Fruit fly (Drosophila melanogaster) whole organism, embryonic: ENCODE measurements around the gene yellow-g2.

Experiments used
- Aef1 ChIP-seq: fragments of 200-800 bp; sonication (Bioruptor generic); IDR thresholded peaks from 3 replicates; pipeline ENCODE4 v1.3.6; 2022; ENCODE audit warnings: missing biosample characterization, missing genetic modification characterization
- Asciz ChIP-seq: fragments of 200-800 bp; sonication (Bioruptor generic); optimal IDR thresholded peaks from 2 replicates; lab custom pipeline; 2017; ENCODE audit warnings: missing biosample characterization, mild to moderate bottlenecking, missing genetic modification characterization, missing genetic modification reagents
- Atf6 ChIP-seq: fragments of 200-800 bp; sonication (Bioruptor generic); IDR thresholded peaks from 2 replicates; pipeline ENCODE4 v1.3.6; 2022; ENCODE audit warnings: missing biosample characterization, missing genetic modification characterization
- Bdp1 ChIP-seq: fragments of 200-800 bp; sonication (Bioruptor generic); optimal IDR thresholded peaks from 3 replicates; lab custom pipeline; 2016; ENCODE audit warnings: missing biosample characterization, missing genetic modification characterization
- Blimp-1 ChIP-seq: fragments of 200-800 bp; sonication (Bioruptor generic); optimal IDR thresholded peaks from 3 replicates; lab custom pipeline; 2018; ENCODE audit warnings: missing biosample characterization, missing genetic modification characterization, mild to moderate bottlenecking, moderate library complexity, missing genetic modification reagents
- BtbVII ChIP-seq: fragments of 200-800 bp; sonication (Bioruptor generic); optimal IDR thresholded peaks from 3 replicates; lab custom pipeline; 2017; ENCODE audit warnings: missing biosample characterization, mild to moderate bottlenecking, missing genetic modification characterization
- CG11085 ChIP-seq: fragments of 200-800 bp; sonication (Bioruptor generic); IDR thresholded peaks from 2 replicates; pipeline ENCODE4 v1.3.6; 2022; ENCODE audit warnings: missing biosample characterization, missing genetic modification characterization
- CG11504 ChIP-seq: fragments of 200-800 bp; sonication (Bioruptor generic); optimal IDR thresholded peaks from 3 replicates; lab custom pipeline; 2019; ENCODE audit warnings: missing biosample characterization, mild to moderate bottlenecking, missing genetic modification characterization, moderate library complexity
- CG12155 ChIP-seq: fragments of 200-800 bp; sonication (Bioruptor generic); optimal IDR thresholded peaks from 3 replicates; lab custom pipeline; 2016; ENCODE audit warnings: missing biosample characterization, missing genetic modification characterization
- CG12219 ChIP-seq: fragments of 200-800 bp; sonication (Bioruptor generic); optimal IDR thresholded peaks from 3 replicates; lab custom pipeline; 2018; ENCODE audit warnings: missing biosample characterization, mild to moderate bottlenecking, missing genetic modification characterization
- CG12236 ChIP-seq: fragments of 200-800 bp; sonication (Bioruptor generic); optimal IDR thresholded peaks from 2 replicates; lab custom pipeline; 2016; ENCODE audit warnings: missing biosample characterization, missing genetic modification characterization
- CG12391 ChIP-seq: fragments of 200-800 bp; sonication (Bioruptor generic); optimal IDR thresholded peaks from 3 replicates; lab custom pipeline; 2018; ENCODE audit warnings: missing biosample characterization, mild to moderate bottlenecking, missing genetic modification characterization, moderate library complexity
- CG13424 ChIP-seq: fragments of 200-800 bp; sonication (Bioruptor generic); optimal IDR thresholded peaks from 2 replicates; lab custom pipeline; 2019; ENCODE audit warnings: missing biosample characterization, mild to moderate bottlenecking, missing genetic modification characterization, moderate library complexity
- CG15514 ChIP-seq: fragments of 200-800 bp; sonication (Bioruptor generic); optimal IDR thresholded peaks from 3 replicates; lab custom pipeline; 2017; ENCODE audit warnings: missing biosample characterization, missing genetic modification characterization, mild to moderate bottlenecking, moderate library complexity, missing genetic modification reagents
- CG16813 ChIP-seq: fragments of 200-800 bp; sonication (Bioruptor generic); IDR thresholded peaks from 3 replicates; pipeline ENCODE4 v1.3.6; 2022; ENCODE audit warnings: missing biosample characterization, missing genetic modification characterization; ENCODE audit not compliant: partially characterized antibody
- CG17568 ChIP-seq: fragments of 200-800 bp; sonication (Bioruptor generic); optimal IDR thresholded peaks from 2 replicates; lab custom pipeline; 2018; ENCODE audit warnings: missing biosample characterization, mild to moderate bottlenecking, missing genetic modification characterization, moderate library complexity
- CG17829 ChIP-seq: fragments of 200-800 bp; optimal IDR thresholded peaks from 2 replicates; lab custom pipeline; 2019; ENCODE audit warnings: missing biosample characterization, mild to moderate bottlenecking, missing genetic modification characterization, moderate library complexity
- CG1832 ChIP-seq: fragments of 200-800 bp; sonication (Bioruptor generic); optimal IDR thresholded peaks from 2 replicates; lab custom pipeline; 2017; ENCODE audit warnings: missing biosample characterization, mild to moderate bottlenecking, missing genetic modification characterization, inconsistent platforms
- CG2120 ChIP-seq: fragments of 200-800 bp; sonication (Bioruptor generic); optimal IDR thresholded peaks from 3 replicates; lab custom pipeline; 2016; ENCODE audit warnings: missing biosample characterization, missing genetic modification characterization
- CG2875 ChIP-seq: fragments of 200-800 bp; sonication (Bioruptor generic); optimal IDR thresholded peaks from 2 replicates; lab custom pipeline; 2017; ENCODE audit warnings: missing biosample characterization, mild to moderate bottlenecking, missing genetic modification characterization, missing genetic modification reagents
- CG31388 ChIP-seq: fragments of 200-800 bp; sonication (Bioruptor generic); optimal IDR thresholded peaks from 2 replicates; lab custom pipeline; 2016; ENCODE audit warnings: missing biosample characterization, missing genetic modification characterization
- CG32772 ChIP-seq: fragments of 200-800 bp; sonication (Bioruptor generic); IDR thresholded peaks from 2 replicates; pipeline ENCODE4 v1.3.6; 2022; ENCODE audit warnings: missing biosample characterization, missing genetic modification characterization
- CG3281 ChIP-seq: fragments of 200-800 bp; sonication (Bioruptor generic); optimal IDR thresholded peaks from 3 replicates; lab custom pipeline; 2017; ENCODE audit warnings: missing biosample characterization, mild to moderate bottlenecking, missing genetic modification characterization
- CG3726 ChIP-seq: fragments of 200-800 bp; sonication (Bioruptor generic); IDR thresholded peaks from 3 replicates; pipeline ENCODE4, ENCODE4 v1.3.6; 2022; ENCODE audit warnings: missing biosample characterization, missing genetic modification characterization
- CG6272 ChIP-seq: fragments of 200-800 bp; sonication (Bioruptor generic); IDR thresholded peaks from 2 replicates; pipeline ENCODE4 v1.3.6; 2022; ENCODE audit warnings: missing biosample characterization, missing genetic modification characterization
- CG8924 ChIP-seq: fragments of 200-800 bp; optimal IDR thresholded peaks from 3 replicates; lab custom pipeline; 2019; ENCODE audit warnings: missing biosample characterization, mild to moderate bottlenecking, missing genetic modification characterization, moderate library complexity
- CG9437 ChIP-seq: fragments of 200-800 bp; sonication (Bioruptor generic); optimal IDR thresholded peaks from 2 replicates; lab custom pipeline; 2018; ENCODE audit warnings: missing biosample characterization, mild to moderate bottlenecking, missing genetic modification characterization
- CG9609 ChIP-seq: fragments of 200-800 bp; sonication (Bioruptor generic); optimal IDR thresholded peaks from 3 replicates; lab custom pipeline; 2016; ENCODE audit warnings: missing biosample characterization, missing genetic modification characterization
- D19A ChIP-seq: fragments of 200-800 bp; optimal IDR thresholded peaks from 3 replicates; lab custom pipeline; 2019; ENCODE audit warnings: missing biosample characterization, mild to moderate bottlenecking, missing genetic modification characterization, moderate library complexity
- Dll ChIP-seq: fragments of 200-800 bp; sonication (Bioruptor generic); IDR thresholded peaks from 4 replicates; pipeline ENCODE4 v1.3.6; 2022; ENCODE audit warnings: missing biosample characterization, missing genetic modification characterization; ENCODE audit not compliant: partially characterized antibody
- Fer3 ChIP-seq: fragments of 200-800 bp; sonication (Bioruptor generic); optimal IDR thresholded peaks from 2 replicates; lab custom pipeline; 2018; ENCODE audit warnings: missing biosample characterization, mild to moderate bottlenecking, missing genetic modification characterization, moderate library complexity
- Hmr ChIP-seq: fragments of 200-800 bp; sonication (Bioruptor generic); optimal IDR thresholded peaks from 3 replicates; lab custom pipeline; 2017; ENCODE audit warnings: mild to moderate bottlenecking, missing biosample characterization, missing genetic modification reagents, missing genetic modification characterization
- Hmx ChIP-seq: fragments of 200-800 bp; sonication (Bioruptor generic); optimal IDR thresholded peaks from 2 replicates; lab custom pipeline; 2016; ENCODE audit warnings: missing biosample characterization, missing genetic modification characterization
- Lpt ChIP-seq: fragments of >200 bp; optimal IDR thresholded peaks from 2 replicates; lab custom pipeline; 2018; ENCODE audit warnings: missing biosample characterization, missing genetic modification characterization
- NK7.1 ChIP-seq: fragments of 200-800 bp; sonication (Bioruptor generic); optimal IDR thresholded peaks from 3 replicates; lab custom pipeline; 2016; ENCODE audit warnings: missing biosample characterization, missing genetic modification characterization
- Nf-YA ChIP-seq: fragments of 200-800 bp; sonication (Bioruptor generic); IDR thresholded peaks from 2 replicates; pipeline ENCODE4 v1.3.6; 2022; ENCODE audit warnings: missing biosample characterization, missing genetic modification characterization
- Scr ChIP-seq: fragments of 200-800 bp; sonication (Bioruptor generic); IDR thresholded peaks from 2 replicates; pipeline ENCODE4 v1.3.6; 2022; ENCODE audit warnings: missing biosample characterization, missing genetic modification characterization; ENCODE audit not compliant: partially characterized antibody
- Tbp ChIP-seq: fragments of >200 bp; optimal IDR thresholded peaks from 2 replicates; lab custom pipeline; 2018; ENCODE audit warnings: missing biosample characterization, missing genetic modification characterization
- cwo ChIP-seq: fragments of 200-800 bp; sonication (Bioruptor generic); optimal IDR thresholded peaks from 3 replicates; lab custom pipeline; 2017; ENCODE audit warnings: missing biosample characterization, missing genetic modification characterization, mild to moderate bottlenecking, moderate library complexity, missing genetic modification reagents
- da ChIP-seq: fragments of 200-800 bp; sonication (Bioruptor generic); optimal IDR thresholded peaks from 2 replicates; lab custom pipeline; 2016; ENCODE audit warnings: missing biosample characterization, missing genetic modification characterization
- dm ChIP-seq: fragments of 200-800 bp; sonication (Bioruptor generic); optimal IDR thresholded peaks from 3 replicates; lab custom pipeline; 2016; ENCODE audit warnings: missing biosample characterization, missing genetic modification characterization
- emc ChIP-seq: fragments of 200-800 bp; sonication (Bioruptor generic); optimal IDR thresholded peaks from 2 replicates; lab custom pipeline; 2016; ENCODE audit warnings: missing biosample characterization, missing genetic modification characterization
- fd102C ChIP-seq: fragments of 200-800 bp; sonication (Bioruptor generic); optimal IDR thresholded peaks from 2 replicates; lab custom pipeline; 2018; ENCODE audit warnings: missing biosample characterization, mild to moderate bottlenecking, missing genetic modification characterization, moderate library complexity
- kay ChIP-seq: fragments of 200-800 bp; sonication (Bioruptor generic); optimal IDR thresholded peaks from 2 replicates; lab custom pipeline; 2016; ENCODE audit warnings: missing biosample characterization, missing genetic modification characterization
- phol ChIP-seq: fragments of 200-800 bp; sonication (Bioruptor generic); optimal IDR thresholded peaks from 3 replicates; lab custom pipeline; 2018; ENCODE audit warnings: missing biosample characterization, mild to moderate bottlenecking, missing genetic modification characterization, moderate library complexity
- sens-2 ChIP-seq: fragments of 200-800 bp; sonication (Bioruptor generic); IDR thresholded peaks from 2 replicates; pipeline ENCODE4 v1.3.6; 2022; ENCODE audit warnings: missing biosample characterization, missing genetic modification characterization
- slp2 ChIP-seq: fragments of 200-800 bp; sonication (Bioruptor generic); optimal IDR thresholded peaks from 2 replicates; lab custom pipeline; 2016; ENCODE audit warnings: missing biosample characterization, missing genetic modification characterization
- sr ChIP-seq: fragments of 200-800 bp; sonication (Bioruptor generic); IDR thresholded peaks from 3 replicates; pipeline ENCODE4 v1.3.6; 2022; ENCODE audit warnings: missing biosample characterization, missing genetic modification characterization
- tgo ChIP-seq: fragments of 200-800 bp; sonication (Bioruptor generic); IDR thresholded peaks from 3 replicates; pipeline ENCODE4 v1.3.6; 2022; ENCODE audit warnings: missing biosample characterization, missing genetic modification characterization
- zfh1 ChIP-seq: fragments of 200-800 bp; sonication (Bioruptor generic); IDR thresholded peaks from 3 replicates; pipeline ENCODE4 v1.3.6; 2022; ENCODE audit warnings: missing biosample characterization, missing genetic modification characterization

yellow-g2 gene

dm6 chr3L:2262515-2262944 lies 13.8 kb upstream of the yellow-g2 start, which contains the start of the genes oxt and CG13807 (continued):
- TF ChIP-seq Nf-YA (GFP tag; lab: Robert Waterston, UW) (peak; percentile 81), fd102C (GFP tag; lab: Kevin White, UChicago) (peak; percentile 42), kay (peak; percentile 72), CG12391 (tag; lab: Kevin White, UChicago) (peak; percentile 91), Scr (GFP tag; lab: Robert Waterston, UW) (peak; percentile 42; the same call in 1 of the 2 replicates), NK7.1 (GFP tag; lab: Kevin White, UChicago) (no peak), CG11504 (tag; lab: Kevin White, UChicago) (peak; percentile 84), CG12236 (no peak), CG12219 (GFP tag; lab: Kevin White, UChicago) (peak; percentile 75), D19A (tag; lab: Kevin White, UChicago) (no peak), Hmx (no peak), sr (peak; percentile 44; the same call in 1 of the 3 replicates), da (GFP tag; lab: Kevin White, UChicago) (peak; percentile 30), CG17568 (GFP tag; lab: Kevin White, UChicago) (no peak), CG2875 (GFP tag; lab: Kevin White, UChicago) (peak; percentile 78), CG32772 (peak; percentile 86), Hmr (peak; percentile 89), CG13424 (tag; lab: Kevin White, UChicago) (peak; percentile 93), phol (tag; lab: Kevin White, UChicago) (peak; percentile 92), CG15514 (GFP tag; lab: Kevin White, UChicago) (peak; percentile 79), sens-2 (GFP tag; lab: Robert Waterston, UW) (peak; percentile 84), CG11085 (peak; percentile 85), CG1832 (GFP tag; lab: Kevin White, UChicago) (no peak), CG8924 (tag; lab: Kevin White, UChicago) (peak; percentile 86), CG17829 (tag; lab: Kevin White, UChicago) (peak; percentile 92), cwo (GFP tag; lab: Kevin White, UChicago) (peak; percentile 69), CG3281 (GFP tag; lab: Kevin White, UChicago) (peak; percentile 84), CG31388 (GFP tag; lab: Kevin White, UChicago) (peak; percentile 48), CG9437 (GFP tag; lab: Kevin White, UChicago) (peak; percentile 73), CG6272 (GFP tag; lab: Robert Waterston, UW) (peak; percentile 86), CG9609 (GFP tag; lab: Kevin White, UChicago) (peak; percentile 59), emc (peak; percentile 0), Bdp1 (GFP tag; lab: Kevin White, UChicago) (peak; percentile 53), slp2 (GFP tag; lab: Kevin White, UChicago) (peak; percentile 42), zfh1 (GFP tag; lab: Robert Waterston, UW) (peak; percentile 92), Asciz (GFP tag; lab: Kevin White, UChicago) (peak; percentile 70), Fer3 (peak; percentile 87), Lpt (GFP tag; lab: Kevin White, UChicago) (no peak), Tbp (no peak), BtbVII (peak; percentile 51), CG12155 (GFP tag; lab: Kevin White, UChicago) (peak; percentile 84), dm (no peak), Dll (GFP tag; lab: Robert Waterston, UW) (0 out of 4 replicates have a peak, but pooled peaks have one; percentile 41), tgo (GFP tag; lab: Robert Waterston, UW) (peak; percentile 89), CG16813 (GFP tag; lab: Robert Waterston, UW) (no peak), Blimp-1 (GFP tag; lab: Kevin White, UChicago) (peak; percentile 76), Aef1 (GFP tag; lab: Robert Waterston, UW) (peak; percentile 87), Atf6 (peak; percentile 85), CG2120 (GFP tag; lab: Kevin White, UChicago) (peak; percentile 85), CG3726 (GFP tag; lab: Robert Waterston, UW) (peak; percentile 85; the same call in 2 of the 3 replicates)
